Worm (Caenorhabditis elegans) whole organism, mixed stage, embryonic: Measurements from ENCODE around the gene npr-26.

ENCODE experiments used
- M03D4.4 ChIP-seq: sonication (generic microtip); optimal IDR thresholded peaks from 2 replicates; lab custom pipeline; 2017; ENCODE audit warnings: mild to moderate bottlenecking, missing genetic modification characterization, missing compliant biosample characterization
- bed-3 ChIP-seq: fragments of 200-800 bp; sonication (Bioruptor generic); optimal IDR thresholded peaks from 3 replicates; lab custom pipeline; 2018; ENCODE audit warnings: mild to moderate bottlenecking, missing genetic modification characterization, moderate library complexity, missing compliant biosample characterization
- blmp-1 ChIP-seq: fragments of 150-350 bp; optimal IDR thresholded peaks from 2 replicates; lab custom pipeline; 2014; ENCODE audit warnings: missing biosample characterization, missing genetic modification characterization
- ceh-39 ChIP-seq: fragments of 150-350 bp; optimal IDR thresholded peaks from 2 replicates; lab custom pipeline; 2014; ENCODE audit warnings: missing biosample characterization, missing genetic modification characterization
- ceh-43 ChIP-seq: fragments of 200-800 bp; sonication (Bioruptor generic); optimal IDR thresholded peaks from 2 replicates; lab custom pipeline; 2018; ENCODE audit warnings: mild to moderate bottlenecking, missing genetic modification characterization, moderate library complexity, missing compliant biosample characterization
- ceh-83 ChIP-seq: fragments of 200-800 bp; sonication (Bioruptor generic); optimal IDR thresholded peaks from 2 replicates; lab custom pipeline; 2018; ENCODE audit warnings: mild to moderate bottlenecking, missing genetic modification characterization, missing compliant biosample characterization
- ces-1 ChIP-seq: fragments of 150-350 bp; optimal IDR thresholded peaks from 2 replicates; lab custom pipeline; 2014; ENCODE audit warnings: missing biosample characterization, missing genetic modification reagents, missing genetic modification characterization
- cnd-1 ChIP-seq: fragments of 200-800 bp; sonication (Bioruptor generic); optimal IDR thresholded peaks from 2 replicates; lab custom pipeline; 2018; ENCODE audit warnings: mild to moderate bottlenecking, missing genetic modification characterization, missing compliant biosample characterization
- drap-1 ChIP-seq: fragments of 200-800 bp; sonication (Bioruptor generic); optimal IDR thresholded peaks from 3 replicates; lab custom pipeline; 2018; ENCODE audit warnings: mild to moderate bottlenecking, missing genetic modification characterization, missing compliant biosample characterization
- elt-1 ChIP-seq: sonication (generic microtip); optimal IDR thresholded peaks from 2 replicates; lab custom pipeline; 2017; ENCODE audit warnings: missing genetic modification characterization, mild to moderate bottlenecking, missing compliant biosample characterization, antibody characterized with exemption, moderate library complexity, borderline replicate concordance; ENCODE audit not compliant: insufficient read depth
- elt-3 ChIP-seq: fragments of 150-350 bp; optimal IDR thresholded peaks from 2 replicates; lab custom pipeline; 2014; ENCODE audit warnings: missing biosample characterization, missing genetic modification characterization
- flh-1 ChIP-seq: fragments of 200-800 bp; sonication (Bioruptor generic); optimal IDR thresholded peaks from 2 replicates; lab custom pipeline; 2018; ENCODE audit warnings: mild to moderate bottlenecking, missing genetic modification characterization, moderate library complexity, missing compliant biosample characterization
- ham-2 ChIP-seq: fragments of 200-800 bp; sonication (Bioruptor generic); optimal IDR thresholded peaks from 2 replicates; lab custom pipeline; 2018; ENCODE audit warnings: mild to moderate bottlenecking, missing genetic modification characterization, missing compliant biosample characterization
- lin-13 ChIP-seq: fragments of 150-350 bp; optimal IDR thresholded peaks from 2 replicates; lab custom pipeline; 2014; ENCODE audit warnings: missing biosample characterization, missing genetic modification characterization
- lin-32 ChIP-seq: fragments of 200-800 bp; sonication (Bioruptor generic); optimal IDR thresholded peaks from 2 replicates; lab custom pipeline; 2018; ENCODE audit warnings: mild to moderate bottlenecking, missing genetic modification characterization, missing compliant biosample characterization
- lsy-2 ChIP-seq: fragments of 150-350 bp; optimal IDR thresholded peaks from 2 replicates; lab custom pipeline; 2014; ENCODE audit warnings: missing biosample characterization, missing genetic modification characterization
- mep-1 ChIP-seq: fragments of 150-350 bp; optimal IDR thresholded peaks from 2 replicates; lab custom pipeline; 2017; ENCODE audit warnings: missing biosample characterization, missing genetic modification reagents, missing genetic modification characterization, inconsistent platforms
- mls-2 ChIP-seq: sonication (generic microtip); optimal IDR thresholded peaks from 2 replicates; lab custom pipeline; 2016; ENCODE audit warnings: mild to moderate bottlenecking, missing genetic modification characterization, moderate library complexity, missing compliant biosample characterization
- nhr-12 ChIP-seq: fragments of 150-350 bp; optimal IDR thresholded peaks from 2 replicates; lab custom pipeline; 2014; ENCODE audit warnings: missing biosample characterization, missing genetic modification characterization
- nhr-2 ChIP-seq: fragments of 150-350 bp; optimal IDR thresholded peaks from 2 replicates; lab custom pipeline; 2014; ENCODE audit warnings: missing biosample characterization, missing genetic modification characterization
- nhr-237 ChIP-seq: fragments of 150-350 bp; optimal IDR thresholded peaks from 2 replicates; lab custom pipeline; 2014; ENCODE audit warnings: missing biosample characterization, missing genetic modification characterization
- nhr-28 ChIP-seq: fragments of 150-350 bp; optimal IDR thresholded peaks from 2 replicates; lab custom pipeline; 2014; ENCODE audit warnings: missing biosample characterization, missing genetic modification characterization
- nhr-76 ChIP-seq: sonication (generic microtip); optimal IDR thresholded peaks from 2 replicates; lab custom pipeline; 2017; ENCODE audit warnings: missing biosample characterization, missing genetic modification characterization
- pha-4 ChIP-seq: fragments of 150-350 bp; optimal IDR thresholded peaks from 2 replicates; lab custom pipeline; 2018; ENCODE audit warnings: missing biosample characterization, missing genetic modification reagents, missing genetic modification characterization
- sem-2 ChIP-seq: fragments of 200-800 bp; sonication (Bioruptor generic); optimal IDR thresholded peaks from 2 replicates; lab custom pipeline; 2018; ENCODE audit warnings: mild to moderate bottlenecking, missing genetic modification characterization, missing compliant biosample characterization
- snpc-4 ChIP-seq: fragments of 150-350 bp; optimal IDR thresholded peaks from 2 replicates; lab custom pipeline; 2014; ENCODE audit warnings: missing biosample characterization, missing genetic modification characterization
- sptf-1 ChIP-seq: sonication (generic microtip); optimal IDR thresholded peaks from 2 replicates; lab custom pipeline; 2017; ENCODE audit warnings: mild to moderate bottlenecking, missing genetic modification characterization, moderate library complexity, missing compliant biosample characterization
- tbx-8 ChIP-seq: fragments of 200-800 bp; sonication (Bioruptor generic); optimal IDR thresholded peaks from 2 replicates; lab custom pipeline; 2018; ENCODE audit warnings: mild to moderate bottlenecking, missing genetic modification characterization, moderate library complexity, missing compliant biosample characterization
- unc-120 ChIP-seq: sonication (generic microtip); optimal IDR thresholded peaks from 2 replicates; lab custom pipeline; 2017; ENCODE audit warnings: missing genetic modification characterization, missing compliant biosample characterization; ENCODE audit not compliant: poor library complexity, severe bottlenecking
- unc-39 ChIP-seq: fragments of 150-350 bp; optimal IDR thresholded peaks from 2 replicates; lab custom pipeline; 2014; ENCODE audit warnings: missing biosample characterization, missing genetic modification characterization
- unc-62 ChIP-seq: fragments of 150-350 bp; optimal IDR thresholded peaks from 2 replicates; lab custom pipeline; 2014; ENCODE audit warnings: missing biosample characterization, missing genetic modification reagents, missing genetic modification characterization
- zip-8 ChIP-seq: fragments of 150-350 bp; optimal IDR thresholded peaks from 2 replicates; lab custom pipeline; 2014; ENCODE audit warnings: missing biosample characterization, missing genetic modification characterization
- ztf-11 ChIP-seq: fragments of 150-350 bp; optimal IDR thresholded peaks from 2 replicates; lab custom pipeline; 2014; ENCODE audit warnings: missing biosample characterization, missing genetic modification characterization

The npr-26 gene

ce11 chrIV:17380061-17380680, 37.5 kb downstream of the npr-26 start, which contains the start of the genes C30H6.9 and dlat-2:
TSS of gene C30H6.9 (minus strand) at chrIV:17380170.
TSS of gene dlat-2 (plus strand) at chrIV:17380626.
- TF ChIP-seq nhr-28 = no peak
- no peak for TF ChIP-seq sem-2 (GFP tag; lab: Kevin White, UChicago)
- TF ChIP-seq zip-8 (tag; lab: Kevin White, UChicago) = no peak
- no peak for TF ChIP-seq lin-32 (GFP tag; lab: Kevin White, UChicago)
- TF ChIP-seq drap-1 (GFP tag; lab: Kevin White, UChicago) = no peak
- TF ChIP-seq elt-3 (tag; lab: Kevin White, UChicago) = no peak
- peak; percentile 31 for TF ChIP-seq lsy-2 (tag; lab: Kevin White, UChicago)
- TF ChIP-seq unc-62 (GFP tag; lab: Kevin White, UChicago) = no peak
- no peak for TF ChIP-seq nhr-12
- peak; percentile 41 for TF ChIP-seq ces-1 (GFP tag; lab: Kevin White, UChicago)
- no peak for TF ChIP-seq snpc-4 (tag; lab: Kevin White, UChicago)
- TF ChIP-seq nhr-2 (tag; lab: Kevin White, UChicago) = no peak
- no peak for TF ChIP-seq cnd-1 (tag; lab: Kevin White, UChicago)
- no peak for TF ChIP-seq nhr-237
- TF ChIP-seq blmp-1 (tag; lab: Kevin White, UChicago) = no peak
- TF ChIP-seq elt-1 (tag; lab: Kevin White, UChicago) = no peak
- TF ChIP-seq ceh-83 (GFP tag; lab: Kevin White, UChicago) = no peak
- no peak for TF ChIP-seq nhr-76
- no peak for TF ChIP-seq M03D4.4 (tag; lab: Kevin White, UChicago)
- TF ChIP-seq unc-120 (tag; lab: Kevin White, UChicago) = no peak
- TF ChIP-seq unc-39 (tag; lab: Kevin White, UChicago) = no peak
- TF ChIP-seq ceh-43 (GFP tag; lab: Kevin White, UChicago) = no peak
- peak; percentile 38 for TF ChIP-seq pha-4
- TF ChIP-seq tbx-8 (GFP tag; lab: Kevin White, UChicago) = no peak
- TF ChIP-seq mep-1 = peak; percentile 22
- TF ChIP-seq ham-2 (GFP tag; lab: Kevin White, UChicago) = no peak
- TF ChIP-seq mls-2 (tag; lab: Kevin White, UChicago) = no peak
- no peak for TF ChIP-seq sptf-1 (tag; lab: Kevin White, UChicago)
- no peak for TF ChIP-seq ceh-39
- TF ChIP-seq bed-3 = no peak
- no peak for TF ChIP-seq ztf-11 (tag; lab: Kevin White, UChicago)

- no peak for TF ChIP-seq tbx-8 (GFP tag; lab: Kevin White, UChicago)
- TF ChIP-seq mls-2 (tag; lab: Kevin White, UChicago) = no peak
- TF ChIP-seq ceh-83 (GFP tag; lab: Kevin White, UChicago) = no peak
Measured at ce11 chrIV:17376127-17376526, 41.5 kb downstream of the npr-26 start, which contains the start of gene haf-1. TSS of gene haf-1 (plus strand) at chrIV:17376427.

- TF ChIP-seq zip-8 (tag; lab: Kevin White, UChicago) (peak; percentile 7), nhr-237 (no peak), nhr-76 (no peak), lin-32 (GFP tag; lab: Kevin White, UChicago) (no peak), drap-1 (GFP tag; lab: Kevin White, UChicago) (no peak), ces-1 (GFP tag; lab: Kevin White, UChicago) (no peak), elt-1 (tag; lab: Kevin White, UChicago) (no peak)
- TF ChIP-seq, all 35 proteins: peak for 1
Measured at ce11 chrIV:17371469-17371868, 46.2 kb downstream of the npr-26 start, which contains the start of gene C30H6.5. TSS of gene C30H6.5 (plus strand) at chrIV:17371769.

DNA sequence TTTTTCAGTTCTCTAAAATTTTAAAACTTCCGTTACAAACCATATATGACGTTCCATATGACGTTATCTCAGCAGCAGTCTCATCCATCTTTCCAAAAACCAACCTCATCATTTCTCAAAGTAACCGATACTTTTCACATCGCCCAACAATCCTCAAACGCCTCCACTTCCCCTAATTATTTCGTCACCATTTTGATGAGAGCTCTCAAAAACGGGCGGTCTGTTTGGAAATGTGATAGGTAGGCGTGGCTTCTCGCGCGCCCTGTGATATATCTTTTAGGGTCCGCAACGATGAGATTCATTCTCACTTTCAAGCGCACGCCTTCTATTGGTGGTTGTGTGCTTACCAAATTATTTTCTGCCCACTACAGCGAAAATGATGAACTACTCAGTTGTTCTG, 49.3 kb downstream of the npr-26 start, which contains the start of gene trh-1:
trh-1 (plus strand) TSS at position 301 of the 400 bp plus-strand sequence.
- no peak for TF ChIP-seq bed-3
- no peak for TF ChIP-seq sptf-1 (tag; lab: Kevin White, UChicago)
- no peak for TF ChIP-seq unc-39 (tag; lab: Kevin White, UChicago)
- no peak for TF ChIP-seq flh-1 (GFP tag; lab: Kevin White, UChicago)
- TF ChIP-seq ceh-43 (GFP tag; lab: Kevin White, UChicago) = no peak
- no peak for TF ChIP-seq drap-1 (GFP tag; lab: Kevin White, UChicago)
- TF ChIP-seq lin-13 (tag; lab: Kevin White, UChicago) = no peak
- TF ChIP-seq zip-8 (tag; lab: Kevin White, UChicago) = no peak
- TF ChIP-seq mls-2 (tag; lab: Kevin White, UChicago) = no peak
- TF ChIP-seq ztf-11 (tag; lab: Kevin White, UChicago) = no peak
- no peak for TF ChIP-seq elt-3 (tag; lab: Kevin White, UChicago)
- no peak for TF ChIP-seq nhr-28
- TF ChIP-seq nhr-237 = no peak
- TF ChIP-seq nhr-2 (tag; lab: Kevin White, UChicago) = no peak
- no peak for TF ChIP-seq tbx-8 (GFP tag; lab: Kevin White, UChicago)
- no peak for TF ChIP-seq snpc-4 (tag; lab: Kevin White, UChicago)
- no peak for TF ChIP-seq lsy-2 (tag; lab: Kevin White, UChicago)
- TF ChIP-seq unc-62 (GFP tag; lab: Kevin White, UChicago) = no peak
- TF ChIP-seq, all 35 proteins: peak for 0
